Worm (Caenorhabditis elegans): ENCODE results near the gene hsp-43.

- TF ChIP-seq W03F9.2 (tag; optimal IDR thresholded peaks at IDR 0.05) (no peak), him-1 (tag; optimal IDR thresholded peaks at IDR 0.05) (no peak), dao-5 (tag; optimal IDR thresholded peaks at IDR 0.05) (no peak)
Measured at ce11 chrX:6235443-6235842, at the start of gene hsp-43.
